Fruit fly (Drosophila melanogaster) whole organism, prepupa: Measurements from ENCODE around the gene CG7322.

Experiments used
- Blimp-1 ChIP-seq: fragments of 200-800 bp; sonication (Bioruptor generic); optimal IDR thresholded peaks from 3 replicates; lab custom pipeline; 2017; ENCODE audit warnings: missing biosample characterization, missing genetic modification characterization, mild to moderate bottlenecking, moderate library complexity, missing genetic modification reagents
- CG10631 ChIP-seq: fragments of 200-800 bp; sonication (Bioruptor generic); optimal IDR thresholded peaks from 2 replicates; lab custom pipeline; 2016; ENCODE audit warnings: missing biosample characterization, missing genetic modification characterization
- CG10669 ChIP-seq: fragments of 200-800 bp; sonication (Bioruptor generic); optimal IDR thresholded peaks from 3 replicates; lab custom pipeline; 2018; ENCODE audit warnings: missing biosample characterization, mild to moderate bottlenecking, missing genetic modification characterization, moderate library complexity
- CG11762 ChIP-seq: fragments of 200-800 bp; sonication (Bioruptor generic); optimal IDR thresholded peaks from 3 replicates; lab custom pipeline; 2016; ENCODE audit warnings: missing biosample characterization, missing genetic modification characterization; ENCODE audit not compliant: insufficient read depth
- CG11902 ChIP-seq: fragments of 200-800 bp; sonication (Bioruptor generic); optimal IDR thresholded peaks from 3 replicates; lab custom pipeline; 2016; ENCODE audit warnings: missing biosample characterization, missing genetic modification characterization
- CG15336 ChIP-seq: fragments of 200-800 bp; sonication (Bioruptor generic); IDR thresholded peaks from 2 replicates; pipeline ENCODE4 v1.3.6; 2022; ENCODE audit warnings: missing biosample characterization, missing genetic modification characterization
- CG1621 ChIP-seq: fragments of 200-800 bp; sonication (Bioruptor generic); optimal IDR thresholded peaks from 3 replicates; lab custom pipeline; 2018; ENCODE audit warnings: missing biosample characterization, mild to moderate bottlenecking, missing genetic modification characterization
- CG3032 ChIP-seq: fragments of 200-800 bp; optimal IDR thresholded peaks from 2 replicates; lab custom pipeline; 2019; ENCODE audit warnings: missing biosample characterization, mild to moderate bottlenecking, missing genetic modification characterization, moderate library complexity
- CG32006 ChIP-seq: fragments of 200-800 bp; sonication (Bioruptor generic); optimal IDR thresholded peaks from 3 replicates; lab custom pipeline; 2017; ENCODE audit warnings: missing biosample characterization, mild to moderate bottlenecking, missing genetic modification characterization
- CG34406 ChIP-seq: fragments of 200-800 bp; sonication (Bioruptor generic); optimal IDR thresholded peaks from 3 replicates; lab custom pipeline; 2016; ENCODE audit warnings: missing biosample characterization, missing genetic modification characterization
- CG3919 ChIP-seq: fragments of 200-800 bp; sonication (Bioruptor generic); optimal IDR thresholded peaks from 3 replicates; lab custom pipeline; 2016; ENCODE audit warnings: missing biosample characterization, missing genetic modification characterization
- CG4318 ChIP-seq: fragments of 200-800 bp; sonication (Bioruptor generic); optimal IDR thresholded peaks from 3 replicates; lab custom pipeline; 2017; ENCODE audit warnings: missing biosample characterization, mild to moderate bottlenecking, missing genetic modification characterization
- CG6163 ChIP-seq: fragments of 200-800 bp; sonication (Bioruptor generic); IDR thresholded peaks from 3 replicates; pipeline ENCODE4 v1.3.6; 2022; ENCODE audit warnings: missing biosample characterization, missing genetic modification characterization
- CG6792 ChIP-seq: fragments of 200-800 bp; sonication (Bioruptor generic); optimal IDR thresholded peaks from 3 replicates; lab custom pipeline; 2016; ENCODE audit warnings: missing biosample characterization, missing genetic modification characterization
- CG6854 ChIP-seq: fragments of 200-800 bp; sonication (Bioruptor generic); optimal IDR thresholded peaks from 2 replicates; lab custom pipeline; 2017; ENCODE audit warnings: missing biosample characterization, mild to moderate bottlenecking, missing genetic modification characterization
- CG7368 ChIP-seq: fragments of 200-800 bp; sonication (Bioruptor generic); optimal IDR thresholded peaks from 3 replicates; lab custom pipeline; 2016; ENCODE audit warnings: missing biosample characterization, missing genetic modification characterization
- CG8119 ChIP-seq: fragments of 200-800 bp; sonication (Bioruptor generic); IDR thresholded peaks from 3 replicates; pipeline ENCODE4 v1.3.6; 2022; ENCODE audit warnings: missing biosample characterization, missing genetic modification characterization
- CG8319 ChIP-seq: fragments of 200-800 bp; sonication (Bioruptor generic); optimal IDR thresholded peaks from 3 replicates; lab custom pipeline; 2016; ENCODE audit warnings: missing biosample characterization, missing genetic modification characterization
- CG8632 ChIP-seq: fragments of 200-800 bp; sonication (Bioruptor generic); optimal IDR thresholded peaks from 3 replicates; lab custom pipeline; 2016; ENCODE audit warnings: missing biosample characterization, missing genetic modification characterization
- CG9139 ChIP-seq: fragments of 200-800 bp; sonication (Bioruptor generic); optimal IDR thresholded peaks from 3 replicates; lab custom pipeline; 2017; ENCODE audit warnings: missing biosample characterization, mild to moderate bottlenecking, missing genetic modification characterization
- Eip75B ChIP-seq: fragments of 200-800 bp; sonication (Bioruptor generic); optimal IDR thresholded peaks from 3 replicates; lab custom pipeline; 2016; ENCODE audit warnings: missing biosample characterization, missing genetic modification characterization
- Eip93F ChIP-seq: fragments of 200-800 bp; sonication (Bioruptor generic); optimal IDR thresholded peaks from 2 replicates; lab custom pipeline; 2016; ENCODE audit warnings: missing biosample characterization, mild to moderate bottlenecking, missing genetic modification characterization
- Ets96B ChIP-seq: fragments of 200-800 bp; optimal IDR thresholded peaks from 2 replicates; lab custom pipeline; 2019; ENCODE audit warnings: missing biosample characterization, mild to moderate bottlenecking, missing genetic modification characterization, moderate library complexity
- Gug ChIP-seq: fragments of 200-800 bp; sonication (Bioruptor generic); IDR thresholded peaks from 2 replicates; pipeline ENCODE4 v1.3.6; 2022; ENCODE audit warnings: missing biosample characterization, missing genetic modification characterization
- Hr38 ChIP-seq: sonication (Bioruptor generic); optimal IDR thresholded peaks from 2 replicates; lab custom pipeline; 2016; ENCODE audit warnings: missing biosample characterization, missing genetic modification characterization
- Hr4 ChIP-seq: fragments of 200-800 bp; sonication (Bioruptor generic); optimal IDR thresholded peaks from 3 replicates; lab custom pipeline; 2016; ENCODE audit warnings: missing biosample characterization, missing genetic modification characterization
- Lpt ChIP-seq: fragments of 200-800 bp; sonication (Bioruptor generic); optimal IDR thresholded peaks from 3 replicates; lab custom pipeline; 2016; ENCODE audit warnings: missing biosample characterization, missing genetic modification characterization
- Met ChIP-seq: fragments of 200-800 bp; sonication (Bioruptor generic); optimal IDR thresholded peaks from 3 replicates; lab custom pipeline; 2016; ENCODE audit warnings: missing biosample characterization, missing genetic modification characterization
- OdsH ChIP-seq: fragments of 200-800 bp; sonication (Bioruptor generic); optimal IDR thresholded peaks from 3 replicates; lab custom pipeline; 2016; ENCODE audit warnings: missing biosample characterization, missing genetic modification characterization
- Sox102F ChIP-seq: fragments of 200-800 bp; sonication (Bioruptor generic); optimal IDR thresholded peaks from 2 replicates; lab custom pipeline; 2016; ENCODE audit warnings: missing biosample characterization, mild to moderate bottlenecking, missing genetic modification characterization
- Sox14 ChIP-seq: fragments of 200-800 bp; sonication (Bioruptor generic); optimal IDR thresholded peaks from 3 replicates; lab custom pipeline; 2016; ENCODE audit warnings: missing biosample characterization, missing genetic modification characterization
- Sox15 ChIP-seq: fragments of 200-800 bp; sonication (Bioruptor generic); optimal IDR thresholded peaks from 3 replicates; lab custom pipeline; 2016; ENCODE audit warnings: missing biosample characterization, missing genetic modification characterization
- achi ChIP-seq: fragments of 200-800 bp; sonication (Bioruptor generic); optimal IDR thresholded peaks from 3 replicates; lab custom pipeline; 2016; ENCODE audit warnings: missing biosample characterization, missing genetic modification characterization
- acj6 ChIP-seq: fragments of 200-800 bp; sonication (Bioruptor generic); optimal IDR thresholded peaks from 3 replicates; lab custom pipeline; 2016; ENCODE audit warnings: missing biosample characterization, missing genetic modification characterization
- cyc ChIP-seq: fragments of 200-800 bp; sonication (Bioruptor generic); optimal IDR thresholded peaks from 3 replicates; lab custom pipeline; 2016; ENCODE audit warnings: missing biosample characterization, missing genetic modification characterization
- dac ChIP-seq: fragments of 200-800 bp; sonication (Bioruptor generic); optimal IDR thresholded peaks from 2 replicates; lab custom pipeline; 2017; ENCODE audit warnings: missing biosample characterization, mild to moderate bottlenecking, missing genetic modification characterization
- eg ChIP-seq: fragments of 200-800 bp; sonication (Bioruptor generic); IDR thresholded peaks from 3 replicates; pipeline ENCODE4 v1.3.6; 2022; ENCODE audit warnings: missing biosample characterization, missing genetic modification characterization
- esn ChIP-seq: fragments of 200-800 bp; sonication (Bioruptor generic); optimal IDR thresholded peaks from 2 replicates; lab custom pipeline; 2016; ENCODE audit warnings: missing biosample characterization, mild to moderate bottlenecking, missing genetic modification characterization, moderate library complexity
- fkh ChIP-seq: fragments of 200-800 bp; sonication (Bioruptor generic); optimal IDR thresholded peaks from 3 replicates; lab custom pipeline; 2017; ENCODE audit warnings: missing biosample characterization, mild to moderate bottlenecking, missing genetic modification characterization, moderate library complexity
- lz ChIP-seq: fragments of 200-800 bp; sonication (Bioruptor generic); optimal IDR thresholded peaks from 3 replicates; lab custom pipeline; 2016; ENCODE audit warnings: missing biosample characterization, missing genetic modification characterization
- net ChIP-seq: fragments of 200-800 bp; sonication (Bioruptor generic); optimal IDR thresholded peaks from 3 replicates; lab custom pipeline; 2016; ENCODE audit warnings: missing biosample characterization, missing genetic modification characterization
- salr ChIP-seq, 2 experiments: fragments of 200-800 bp; sonication (Bioruptor generic); optimal IDR thresholded peaks; 3 replicates each; lab custom pipeline; 2016 to 2018; ENCODE audit warnings: missing biosample characterization in 2 of 2, missing genetic modification characterization in 2 of 2, mild to moderate bottlenecking in 1 of 2
- spab ChIP-seq: fragments of 200-800 bp; sonication (Bioruptor generic); optimal IDR thresholded peaks from 2 replicates; lab custom pipeline; 2017; ENCODE audit warnings: missing biosample characterization, mild to moderate bottlenecking, missing genetic modification characterization, missing genetic modification reagents
- ss ChIP-seq, 2 experiments: fragments of 200-800 bp; sonication (Bioruptor generic); optimal IDR thresholded peaks; 2 replicates in 1 of 2; 3 replicates in 1 of 2; lab custom pipeline; 2017 to 2018; ENCODE audit warnings: mild to moderate bottlenecking in 2 of 2, missing biosample characterization in 2 of 2, missing genetic modification characterization in 2 of 2, moderate library complexity in 1 of 2
- svp ChIP-seq: fragments of 200-800 bp; sonication (Bioruptor generic); peaks from one replicate; lab custom pipeline; 2016; ENCODE audit warnings: missing biosample characterization, missing genetic modification characterization

CG7322 gene

DNA sequence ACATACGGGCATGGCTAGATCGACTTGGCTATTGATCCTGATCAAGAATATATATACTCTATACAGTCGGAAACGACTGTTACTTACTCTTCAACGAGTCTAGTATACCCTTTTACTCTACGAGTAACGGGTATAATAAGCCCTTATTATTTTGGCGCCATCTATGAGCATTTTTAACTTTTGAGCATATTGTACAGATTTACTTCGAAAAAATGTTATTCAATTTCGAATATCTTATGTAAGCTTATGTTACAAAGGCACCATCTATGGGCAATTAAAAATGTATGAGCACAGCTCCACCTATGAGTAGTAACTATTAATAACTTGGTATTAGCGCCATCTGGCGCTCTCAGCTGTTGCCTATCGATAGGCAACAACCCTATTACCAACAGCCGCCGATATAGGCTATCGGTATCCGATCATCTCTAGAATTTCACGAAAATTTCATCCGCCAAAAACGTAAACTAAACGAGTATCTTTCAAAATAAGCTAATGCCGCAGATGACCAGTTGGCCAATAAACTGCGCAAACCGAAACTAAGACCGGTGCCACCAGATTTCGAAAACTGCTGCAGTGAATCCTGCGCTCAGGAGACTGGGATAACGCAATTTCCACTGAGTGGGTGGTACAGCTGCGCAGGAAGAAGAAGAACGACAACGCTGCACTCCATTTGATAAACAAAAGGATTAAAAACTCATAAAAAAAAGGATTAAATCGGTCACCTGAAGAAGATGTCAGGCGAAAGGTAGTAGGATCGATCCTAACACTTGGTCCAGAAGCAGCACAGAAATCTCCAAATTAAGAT is 14.1 kb downstream of the CG7322 start, which contains the start of gene htk (continued):
- TF ChIP-seq CG34406 (GFP tag; lab: Kevin White, UChicago) (no peak), CG7368 (GFP tag; lab: Kevin White, UChicago) (peak; percentile 44), fkh (GFP tag; lab: Kevin White, UChicago) (peak; percentile 42), CG10631 (GFP tag; lab: Kevin White, UChicago) (no peak), CG3919 (GFP tag; lab: Kevin White, UChicago) (peak; percentile 63), salr (GFP tag; optimal IDR thresholded peaks at IDR 0.05; lab: Kevin White, UChicago) (peak in 1 of 2 experiments; percentile 49), acj6 (GFP tag; lab: Kevin White, UChicago) (peak; percentile 40), CG10669 (GFP tag; lab: Kevin White, UChicago) (peak; percentile 3), Eip75B (GFP tag; lab: Kevin White, UChicago) (no peak), esn (GFP tag; lab: Kevin White, UChicago) (peak; percentile 67), Ets96B (tag; lab: Kevin White, UChicago) (no peak), CG8119 (GFP tag; lab: Robert Waterston, UW) (no peak), CG11902 (GFP tag; lab: Kevin White, UChicago) (no peak), ss (GFP tag; optimal IDR thresholded peaks at IDR 0.05; lab: Kevin White, UChicago) (no peak), CG6854 (GFP tag; lab: Kevin White, UChicago) (peak; percentile 7), Met (GFP tag; lab: Kevin White, UChicago) (peak; percentile 38), CG8319 (GFP tag; lab: Kevin White, UChicago) (no peak), Eip93F (no peak), CG8632 (GFP tag; lab: Kevin White, UChicago) (no peak), eg (GFP tag; lab: Robert Waterston, UW) (no peak)

DNA sequence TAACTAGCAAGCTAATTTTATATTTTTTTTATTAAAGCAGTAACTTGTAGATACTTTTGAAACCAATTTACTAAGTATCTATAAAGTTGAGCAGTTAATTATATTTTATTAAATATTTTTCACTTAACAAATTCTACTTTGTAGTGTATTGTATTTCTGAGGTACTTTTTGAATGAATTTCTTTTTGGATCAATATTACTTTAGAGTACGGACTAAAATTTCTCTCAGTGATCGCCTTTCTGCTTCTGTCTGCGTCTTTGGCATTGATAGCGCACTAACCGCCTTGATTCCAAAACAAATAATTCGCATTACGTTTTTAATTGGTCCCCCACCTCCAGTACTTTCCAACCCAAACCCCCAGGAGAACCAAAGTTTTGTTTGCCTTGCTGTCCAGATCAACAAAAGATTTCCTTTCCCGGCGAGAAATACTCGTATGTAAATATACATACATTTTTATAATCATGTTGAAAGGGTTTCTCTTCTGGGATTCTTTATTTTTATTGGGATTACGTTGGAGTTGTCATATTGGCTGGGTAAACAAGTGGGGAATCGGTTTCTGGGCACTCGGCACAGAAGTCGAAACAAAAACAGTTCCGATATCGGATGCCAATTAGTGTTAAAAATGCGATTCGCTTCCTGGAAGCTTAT is 18.5 kb downstream of the CG7322 start:
- no peak for TF ChIP-seq CG4318
- TF ChIP-seq Eip93F = no peak
- TF ChIP-seq Ets96B (tag; lab: Kevin White, UChicago) = no peak
- no peak for TF ChIP-seq achi (GFP tag; lab: Kevin White, UChicago)
- peak; percentile 49 for TF ChIP-seq CG6792
- TF ChIP-seq dac (GFP tag; lab: Kevin White, UChicago) = no peak
- peak; percentile 8 for TF ChIP-seq Hr4
- TF ChIP-seq Lpt (GFP tag; lab: Kevin White, UChicago) = no peak
- TF ChIP-seq Sox15 (GFP tag; lab: Kevin White, UChicago) = no peak
- 0 out of 3 replicates have a peak, but pooled peaks have one; percentile 16 for TF ChIP-seq CG6163 (GFP tag; lab: Robert Waterston, UW)
- TF ChIP-seq svp (GFP tag; lab: Kevin White, UChicago) = peak; percentile 52
- no peak for TF ChIP-seq cyc (GFP tag; lab: Kevin White, UChicago)
- TF ChIP-seq net (GFP tag; lab: Kevin White, UChicago) = no peak
- TF ChIP-seq CG15336 = no peak
- TF ChIP-seq spab (GFP tag; lab: Kevin White, UChicago) = peak; percentile 10
- no peak for TF ChIP-seq CG10631 (GFP tag; lab: Kevin White, UChicago)
- peak; percentile 34 for TF ChIP-seq CG32006 (GFP tag; lab: Kevin White, UChicago)
- no peak for TF ChIP-seq Blimp-1 (GFP tag; lab: Kevin White, UChicago)
- no peak for TF ChIP-seq CG8319 (GFP tag; lab: Kevin White, UChicago)
- TF ChIP-seq ss (GFP tag; optimal IDR thresholded peaks at IDR 0.05; lab: Kevin White, UChicago) = peak; percentile 4 to 57
- TF ChIP-seq CG3032 = peak; percentile 13
- no peak for TF ChIP-seq lz
- TF ChIP-seq CG9139 (GFP tag; lab: Kevin White, UChicago) = peak; percentile 40
- 0 out of 3 replicates have a peak, but pooled peaks have one; percentile 27 for TF ChIP-seq eg (GFP tag; lab: Robert Waterston, UW)
- no peak for TF ChIP-seq Gug
- TF ChIP-seq CG8632 (GFP tag; lab: Kevin White, UChicago) = peak; percentile 20
- TF ChIP-seq Sox102F (GFP tag; lab: Kevin White, UChicago) = peak; percentile 33
- TF ChIP-seq esn (GFP tag; lab: Kevin White, UChicago) = peak; percentile 26
- no peak for TF ChIP-seq Hr38 (GFP tag; lab: Kevin White, UChicago)
- no peak for TF ChIP-seq CG1621 (tag; lab: Kevin White, UChicago)
- no peak for TF ChIP-seq Sox14 (GFP tag; lab: Kevin White, UChicago)
- peak; percentile 29 for TF ChIP-seq Met (GFP tag; lab: Kevin White, UChicago)
- peak; percentile 62 for TF ChIP-seq fkh (GFP tag; lab: Kevin White, UChicago)
- no peak for TF ChIP-seq Eip75B (GFP tag; lab: Kevin White, UChicago)
- no peak for TF ChIP-seq CG11762 (GFP tag; lab: Kevin White, UChicago)
- no peak for TF ChIP-seq OdsH (GFP tag; lab: Kevin White, UChicago)
